Fruit fly (Drosophila melanogaster) whole organism, prepupa: ENCODE results near the gene CG45002.

Experiments
- CG10631 ChIP-seq: fragments of 200-800 bp; sonication (Bioruptor generic); optimal IDR thresholded peaks from 2 replicates; lab custom pipeline; 2016; ENCODE audit warnings: missing biosample characterization, missing genetic modification characterization
- CG10669 ChIP-seq: fragments of 200-800 bp; sonication (Bioruptor generic); optimal IDR thresholded peaks from 3 replicates; lab custom pipeline; 2018; ENCODE audit warnings: missing biosample characterization, mild to moderate bottlenecking, missing genetic modification characterization, moderate library complexity
- CG11294 ChIP-seq: fragments of 200-800 bp; sonication (Bioruptor generic); IDR thresholded peaks from 2 replicates; pipeline ENCODE4 v1.3.6; 2022; ENCODE audit warnings: missing biosample characterization, missing genetic modification characterization
- CG11902 ChIP-seq: fragments of 200-800 bp; sonication (Bioruptor generic); optimal IDR thresholded peaks from 3 replicates; lab custom pipeline; 2016; ENCODE audit warnings: missing biosample characterization, missing genetic modification characterization
- CG15336 ChIP-seq: fragments of 200-800 bp; sonication (Bioruptor generic); IDR thresholded peaks from 2 replicates; pipeline ENCODE4 v1.3.6; 2022; ENCODE audit warnings: missing biosample characterization, missing genetic modification characterization
- CG1621 ChIP-seq: fragments of 200-800 bp; sonication (Bioruptor generic); optimal IDR thresholded peaks from 3 replicates; lab custom pipeline; 2018; ENCODE audit warnings: missing biosample characterization, mild to moderate bottlenecking, missing genetic modification characterization
- CG3032 ChIP-seq: fragments of 200-800 bp; optimal IDR thresholded peaks from 2 replicates; lab custom pipeline; 2019; ENCODE audit warnings: missing biosample characterization, mild to moderate bottlenecking, missing genetic modification characterization, moderate library complexity
- CG31627 ChIP-seq: fragments of 200-800 bp; sonication (Bioruptor generic); optimal IDR thresholded peaks from 3 replicates; lab custom pipeline; 2016; ENCODE audit warnings: missing biosample characterization, missing genetic modification characterization
- CG32006 ChIP-seq: fragments of 200-800 bp; sonication (Bioruptor generic); optimal IDR thresholded peaks from 3 replicates; lab custom pipeline; 2017; ENCODE audit warnings: missing biosample characterization, mild to moderate bottlenecking, missing genetic modification characterization
- CG34406 ChIP-seq: fragments of 200-800 bp; sonication (Bioruptor generic); optimal IDR thresholded peaks from 3 replicates; lab custom pipeline; 2016; ENCODE audit warnings: missing biosample characterization, missing genetic modification characterization
- CG3919 ChIP-seq: fragments of 200-800 bp; sonication (Bioruptor generic); optimal IDR thresholded peaks from 3 replicates; lab custom pipeline; 2016; ENCODE audit warnings: missing biosample characterization, missing genetic modification characterization
- CG4318 ChIP-seq: fragments of 200-800 bp; sonication (Bioruptor generic); optimal IDR thresholded peaks from 3 replicates; lab custom pipeline; 2017; ENCODE audit warnings: missing biosample characterization, mild to moderate bottlenecking, missing genetic modification characterization
- CG6163 ChIP-seq: fragments of 200-800 bp; sonication (Bioruptor generic); IDR thresholded peaks from 3 replicates; pipeline ENCODE4 v1.3.6; 2022; ENCODE audit warnings: missing biosample characterization, missing genetic modification characterization
- CG6276 ChIP-seq: fragments of 200-800 bp; sonication (Bioruptor generic); optimal IDR thresholded peaks from 2 replicates; lab custom pipeline; 2017; ENCODE audit warnings: missing biosample characterization, mild to moderate bottlenecking, missing genetic modification characterization
- CG6808 ChIP-seq: fragments of 200-800 bp; sonication (Bioruptor generic); optimal IDR thresholded peaks from 3 replicates; lab custom pipeline; 2017; ENCODE audit warnings: missing biosample characterization, missing genetic modification characterization, mild to moderate bottlenecking, moderate library complexity, missing genetic modification reagents
- CG6854 ChIP-seq: fragments of 200-800 bp; sonication (Bioruptor generic); optimal IDR thresholded peaks from 2 replicates; lab custom pipeline; 2017; ENCODE audit warnings: missing biosample characterization, mild to moderate bottlenecking, missing genetic modification characterization
- CG7368 ChIP-seq: fragments of 200-800 bp; sonication (Bioruptor generic); optimal IDR thresholded peaks from 3 replicates; lab custom pipeline; 2016; ENCODE audit warnings: missing biosample characterization, missing genetic modification characterization
- CG8319 ChIP-seq: fragments of 200-800 bp; sonication (Bioruptor generic); optimal IDR thresholded peaks from 3 replicates; lab custom pipeline; 2016; ENCODE audit warnings: missing biosample characterization, missing genetic modification characterization
- CG8632 ChIP-seq: fragments of 200-800 bp; sonication (Bioruptor generic); optimal IDR thresholded peaks from 3 replicates; lab custom pipeline; 2016; ENCODE audit warnings: missing biosample characterization, missing genetic modification characterization
- CG9139 ChIP-seq: fragments of 200-800 bp; sonication (Bioruptor generic); optimal IDR thresholded peaks from 3 replicates; lab custom pipeline; 2017; ENCODE audit warnings: missing biosample characterization, mild to moderate bottlenecking, missing genetic modification characterization
- Eip75B ChIP-seq: fragments of 200-800 bp; sonication (Bioruptor generic); optimal IDR thresholded peaks from 3 replicates; lab custom pipeline; 2016; ENCODE audit warnings: missing biosample characterization, missing genetic modification characterization
- Eip78C ChIP-seq: fragments of 200-800 bp; sonication (Bioruptor generic); peaks from one replicate; lab custom pipeline; 2016; ENCODE audit warnings: missing biosample characterization, missing genetic modification characterization
- Eip93F ChIP-seq: fragments of 200-800 bp; sonication (Bioruptor generic); optimal IDR thresholded peaks from 2 replicates; lab custom pipeline; 2016; ENCODE audit warnings: missing biosample characterization, mild to moderate bottlenecking, missing genetic modification characterization
- Ets96B ChIP-seq: fragments of 200-800 bp; optimal IDR thresholded peaks from 2 replicates; lab custom pipeline; 2019; ENCODE audit warnings: missing biosample characterization, mild to moderate bottlenecking, missing genetic modification characterization, moderate library complexity
- Gug ChIP-seq: fragments of 200-800 bp; sonication (Bioruptor generic); IDR thresholded peaks from 2 replicates; pipeline ENCODE4 v1.3.6; 2022; ENCODE audit warnings: missing biosample characterization, missing genetic modification characterization
- Hr39 ChIP-seq: fragments of 200-800 bp; sonication (Bioruptor generic); optimal IDR thresholded peaks from 2 replicates; lab custom pipeline; 2016; ENCODE audit warnings: missing biosample characterization, missing genetic modification characterization
- Hr4 ChIP-seq: fragments of 200-800 bp; sonication (Bioruptor generic); optimal IDR thresholded peaks from 3 replicates; lab custom pipeline; 2016; ENCODE audit warnings: missing biosample characterization, missing genetic modification characterization
- Lpt ChIP-seq: fragments of 200-800 bp; sonication (Bioruptor generic); optimal IDR thresholded peaks from 3 replicates; lab custom pipeline; 2016; ENCODE audit warnings: missing biosample characterization, missing genetic modification characterization
- Met ChIP-seq: fragments of 200-800 bp; sonication (Bioruptor generic); optimal IDR thresholded peaks from 3 replicates; lab custom pipeline; 2016; ENCODE audit warnings: missing biosample characterization, missing genetic modification characterization
- Smox ChIP-seq: fragments of 200-800 bp; sonication (Bioruptor generic); optimal IDR thresholded peaks from 3 replicates; lab custom pipeline; 2016; ENCODE audit warnings: missing biosample characterization, missing genetic modification characterization
- Sox102F ChIP-seq: fragments of 200-800 bp; sonication (Bioruptor generic); optimal IDR thresholded peaks from 2 replicates; lab custom pipeline; 2016; ENCODE audit warnings: missing biosample characterization, mild to moderate bottlenecking, missing genetic modification characterization
- Sox14 ChIP-seq: fragments of 200-800 bp; sonication (Bioruptor generic); optimal IDR thresholded peaks from 3 replicates; lab custom pipeline; 2016; ENCODE audit warnings: missing biosample characterization, missing genetic modification characterization
- achi ChIP-seq: fragments of 200-800 bp; sonication (Bioruptor generic); optimal IDR thresholded peaks from 3 replicates; lab custom pipeline; 2016; ENCODE audit warnings: missing biosample characterization, missing genetic modification characterization
- cyc ChIP-seq: fragments of 200-800 bp; sonication (Bioruptor generic); optimal IDR thresholded peaks from 3 replicates; lab custom pipeline; 2016; ENCODE audit warnings: missing biosample characterization, missing genetic modification characterization
- dac ChIP-seq: fragments of 200-800 bp; sonication (Bioruptor generic); optimal IDR thresholded peaks from 2 replicates; lab custom pipeline; 2017; ENCODE audit warnings: missing biosample characterization, mild to moderate bottlenecking, missing genetic modification characterization
- dsx ChIP-seq: fragments of 200-800 bp; optimal IDR thresholded peaks from 3 replicates; lab custom pipeline; 2019; ENCODE audit warnings: missing biosample characterization, mild to moderate bottlenecking, missing genetic modification characterization, moderate library complexity; ENCODE audit not compliant: poor library complexity, severe bottlenecking
- eg ChIP-seq: fragments of 200-800 bp; sonication (Bioruptor generic); IDR thresholded peaks from 3 replicates; pipeline ENCODE4 v1.3.6; 2022; ENCODE audit warnings: missing biosample characterization, missing genetic modification characterization
- esn ChIP-seq: fragments of 200-800 bp; sonication (Bioruptor generic); optimal IDR thresholded peaks from 2 replicates; lab custom pipeline; 2016; ENCODE audit warnings: missing biosample characterization, mild to moderate bottlenecking, missing genetic modification characterization, moderate library complexity
- lz ChIP-seq: fragments of 200-800 bp; sonication (Bioruptor generic); optimal IDR thresholded peaks from 3 replicates; lab custom pipeline; 2016; ENCODE audit warnings: missing biosample characterization, missing genetic modification characterization
- net ChIP-seq: fragments of 200-800 bp; sonication (Bioruptor generic); optimal IDR thresholded peaks from 3 replicates; lab custom pipeline; 2016; ENCODE audit warnings: missing biosample characterization, missing genetic modification characterization
- pdm3 ChIP-seq: fragments of 200-800 bp; sonication (Bioruptor generic); optimal IDR thresholded peaks from 3 replicates; lab custom pipeline; 2016; ENCODE audit warnings: missing biosample characterization, missing genetic modification characterization
- salr ChIP-seq, 2 experiments: fragments of 200-800 bp; sonication (Bioruptor generic); optimal IDR thresholded peaks; 3 replicates each; lab custom pipeline; 2016 to 2018; ENCODE audit warnings: missing biosample characterization in 2 of 2, missing genetic modification characterization in 2 of 2, mild to moderate bottlenecking in 1 of 2
- spab ChIP-seq: fragments of 200-800 bp; sonication (Bioruptor generic); optimal IDR thresholded peaks from 2 replicates; lab custom pipeline; 2017; ENCODE audit warnings: missing biosample characterization, mild to moderate bottlenecking, missing genetic modification characterization, missing genetic modification reagents
- ss ChIP-seq, 2 experiments: fragments of 200-800 bp; sonication (Bioruptor generic); optimal IDR thresholded peaks; 2 replicates in 1 of 2; 3 replicates in 1 of 2; lab custom pipeline; 2017 to 2018; ENCODE audit warnings: mild to moderate bottlenecking in 2 of 2, missing biosample characterization in 2 of 2, missing genetic modification characterization in 2 of 2, moderate library complexity in 1 of 2
- svp ChIP-seq: fragments of 200-800 bp; sonication (Bioruptor generic); peaks from one replicate; lab custom pipeline; 2016; ENCODE audit warnings: missing biosample characterization, missing genetic modification characterization
- topi ChIP-seq: fragments of 200-800 bp; sonication (Bioruptor generic); optimal IDR thresholded peaks from 3 replicates; lab custom pipeline; 2016; ENCODE audit warnings: missing biosample characterization, missing genetic modification characterization
- vri ChIP-seq: fragments of 200-800 bp; sonication (Bioruptor generic); optimal IDR thresholded peaks from 3 replicates; lab custom pipeline; 2016; ENCODE audit warnings: missing biosample characterization, mild to moderate bottlenecking, missing genetic modification characterization

Gene CG45002

dm6 chrX:16968148-16968823 is 98.2 kb downstream of the CG45002 start, which contains the start of gene Ubr1 (continued):
- TF ChIP-seq CG11294 (GFP tag; lab: Robert Waterston, UW) (peak; percentile 20; the same call in 1 of the 2 replicates), eg (peak; percentile 93), lz (no peak), Hr4 (peak; percentile 43), Hr39 (GFP tag; lab: Kevin White, UChicago) (no peak), Met (no peak), CG11902 (no peak), Lpt (peak; percentile 2), CG10631 (GFP tag; lab: Kevin White, UChicago) (no peak), CG6808 (peak; percentile 92), Sox14 (peak; percentile 28), Ets96B (tag; lab: Kevin White, UChicago) (peak; percentile 29)

- TF ChIP-seq CG11294 (GFP tag; lab: Robert Waterston, UW): no peak
- TF ChIP-seq vri: peak; percentile 6
- TF ChIP-seq CG31627 (GFP tag; lab: Kevin White, UChicago): peak; percentile 63
- TF ChIP-seq Ets96B (tag; lab: Kevin White, UChicago): peak; percentile 29
- TF ChIP-seq cyc (GFP tag; lab: Kevin White, UChicago): peak; percentile 64
- peak; percentile 45 for TF ChIP-seq CG10669
- no peak for TF ChIP-seq Hr4
- peak; percentile 68 for TF ChIP-seq esn (GFP tag; lab: Kevin White, UChicago)
- no peak for TF ChIP-seq CG4318 (GFP tag; lab: Kevin White, UChicago)
- peak; percentile 31 for TF ChIP-seq CG10631 (GFP tag; lab: Kevin White, UChicago)
- peak; percentile 51 for TF ChIP-seq Sox102F
- TF ChIP-seq CG15336: no peak
- TF ChIP-seq net (GFP tag; lab: Kevin White, UChicago): peak; percentile 46
- peak; percentile 70 for TF ChIP-seq CG6163 (GFP tag; lab: Robert Waterston, UW)
- no peak for TF ChIP-seq Eip93F (GFP tag; lab: Kevin White, UChicago)
- TF ChIP-seq salr (GFP tag; optimal IDR thresholded peaks at IDR 0.05; lab: Kevin White, UChicago): peak in 1 of 2 experiments; percentile 37
- TF ChIP-seq Eip75B (GFP tag; lab: Kevin White, UChicago): peak; percentile 67
- TF ChIP-seq CG9139 (GFP tag; lab: Kevin White, UChicago): peak; percentile 47
- TF ChIP-seq CG6854 (GFP tag; lab: Kevin White, UChicago): peak; percentile 71
- TF ChIP-seq topi: peak; percentile 67
- peak; percentile 71 for TF ChIP-seq svp (GFP tag; lab: Kevin White, UChicago)
- TF ChIP-seq CG8319 (GFP tag; lab: Kevin White, UChicago): peak; percentile 30
- TF ChIP-seq ss (GFP tag; optimal IDR thresholded peaks at IDR 0.05; lab: Kevin White, UChicago): peak; percentile 26 to 50
- no peak for TF ChIP-seq CG32006 (GFP tag; lab: Kevin White, UChicago)
- no peak for TF ChIP-seq spab (GFP tag; lab: Kevin White, UChicago)
- TF ChIP-seq dsx (GFP tag; lab: Kevin White, UChicago): peak; percentile 63
- peak; percentile 52 for TF ChIP-seq Hr39 (GFP tag; lab: Kevin White, UChicago)
- TF ChIP-seq lz: peak; percentile 60
- peak; percentile 26 for TF ChIP-seq achi (GFP tag; lab: Kevin White, UChicago)
- peak; percentile 57 for TF ChIP-seq CG3032 (tag; lab: Kevin White, UChicago)
- no peak for TF ChIP-seq CG8632 (GFP tag; lab: Kevin White, UChicago)
- TF ChIP-seq Gug (GFP tag; lab: Robert Waterston, UW): 0 out of 2 replicates have a peak, but pooled peaks have one; percentile 25
- peak; percentile 10 for TF ChIP-seq dac
- TF ChIP-seq CG1621 (tag; lab: Kevin White, UChicago): peak; percentile 74
- TF ChIP-seq pdm3 (GFP tag; lab: Kevin White, UChicago): peak; percentile 65
- peak; percentile 79 for TF ChIP-seq CG3919 (GFP tag; lab: Kevin White, UChicago)
- TF ChIP-seq Eip78C (GFP tag; lab: Kevin White, UChicago): no peak
- peak; percentile 5 for TF ChIP-seq Lpt
- TF ChIP-seq CG7368 (GFP tag; lab: Kevin White, UChicago): peak; percentile 56
- no peak for TF ChIP-seq CG11902
- peak; percentile 49 for TF ChIP-seq Sox14
- no peak for TF ChIP-seq CG6276 (GFP tag; lab: Kevin White, UChicago)
- TF ChIP-seq Smox (GFP tag; lab: Kevin White, UChicago): peak; percentile 41
- TF ChIP-seq Met: peak; percentile 71
- TF ChIP-seq CG6808: peak; percentile 20
- no peak for TF ChIP-seq CG34406 (GFP tag; lab: Kevin White, UChicago)
These were observed 99.1 kb downstream of the CG45002 start for dm6 chrX:16967415-16967814.
